Worm (Caenorhabditis elegans) whole organism, L1 larva: ENCODE results near the gene act-3.
A peak's percentile ranks its signal among the peaks of the same experiment; 100 is the strongest.

Experiments used
- alr-1 ChIP-seq: fragments of 200-800 bp; sonication (Bioruptor generic); optimal IDR thresholded peaks from 2 replicates; lab custom pipeline; 2018; ENCODE audit warnings: borderline replicate concordance, mild to moderate bottlenecking, missing genetic modification characterization, missing compliant biosample characterization
- aly-2 ChIP-seq: fragments of 150-350 bp; optimal IDR thresholded peaks from 2 replicates; lab custom pipeline; 2014; ENCODE audit warnings: missing biosample characterization, missing genetic modification characterization
- ceh-63 ChIP-seq: fragments of 200-800 bp; sonication (Bioruptor generic); optimal IDR thresholded peaks from 2 replicates; lab custom pipeline; 2018; ENCODE audit warnings: mild to moderate bottlenecking, missing genetic modification characterization, missing compliant biosample characterization
- ces-1 ChIP-seq: fragments of 150-350 bp; optimal IDR thresholded peaks from 2 replicates; lab custom pipeline; 2014; ENCODE audit warnings: missing biosample characterization, missing genetic modification reagents, missing genetic modification characterization
- dpl-1 ChIP-seq, 3 experiments: fragments of 150-350 bp in 2 of 3; sonication (generic microtip) in 1 of 3; optimal IDR thresholded peaks; 2 replicates each; lab custom pipeline; 2014 to 2017; ENCODE audit warnings: missing biosample characterization in 3 of 3, missing genetic modification characterization in 3 of 3, missing genetic modification reagents in 3 of 3
- dsc-1 ChIP-seq: sonication (generic microtip); optimal IDR thresholded peaks from 2 replicates; lab custom pipeline; 2016; ENCODE audit warnings: mild to moderate bottlenecking, missing genetic modification characterization, missing compliant biosample characterization
- efl-1 ChIP-seq, 4 experiments: fragments of 150-350 bp; optimal IDR thresholded peaks in 3 of 4; peaks in 1 of 4; 1 replicate in 1 of 4; 2 replicates in 3 of 4; lab custom pipeline; 2014; ENCODE audit warnings: missing biosample characterization in 2 of 4, missing genetic modification characterization in 2 of 4, missing genetic modification reagents in 2 of 4
- elt-2 ChIP-seq: sonication (generic microtip); optimal IDR thresholded peaks from 2 replicates; lab custom pipeline; 2016; ENCODE audit warnings: missing genetic modification characterization, mild to moderate bottlenecking, inconsistent platforms, missing compliant biosample characterization, missing genetic modification reagents
- fkh-4 ChIP-seq: sonication (generic microtip); optimal IDR thresholded peaks from 2 replicates; lab custom pipeline; 2016; ENCODE audit warnings: missing compliant biosample characterization, missing genetic modification characterization, borderline replicate concordance
- fkh-8 ChIP-seq: sonication (generic microtip); optimal IDR thresholded peaks from 2 replicates; lab custom pipeline; 2016; ENCODE audit warnings: mild to moderate bottlenecking, missing genetic modification characterization, missing compliant biosample characterization
- grh-1 ChIP-seq: fragments of 200-800 bp; sonication (Bioruptor generic); IDR thresholded peaks from 2 replicates; pipeline ENCODE4 v1.3.6; 2022; ENCODE audit warnings: missing genetic modification reagents, missing genetic modification characterization, missing compliant biosample characterization
- hlh-4 ChIP-seq: sonication (generic microtip); optimal IDR thresholded peaks from 2 replicates; lab custom pipeline; 2016; ENCODE audit warnings: mild to moderate bottlenecking, missing genetic modification characterization, missing compliant biosample characterization
- hpl-2 ChIP-seq: fragments of 150-350 bp; optimal IDR thresholded peaks from 2 replicates; lab custom pipeline; 2014; ENCODE audit warnings: missing biosample characterization, missing genetic modification reagents, missing genetic modification characterization
- jun-1 ChIP-seq: fragments of 150-350 bp; optimal IDR thresholded peaks from 2 replicates; lab custom pipeline; 2014; ENCODE audit warnings: missing biosample characterization, missing genetic modification reagents, missing genetic modification characterization
- lin-14 ChIP-seq: fragments of 200-800 bp; sonication (Bioruptor generic); optimal IDR thresholded peaks from 2 replicates; lab custom pipeline; 2018; ENCODE audit warnings: mild to moderate bottlenecking, missing genetic modification characterization, moderate library complexity, missing compliant biosample characterization
- lin-35 ChIP-seq, 2 experiments: fragments of 150-350 bp; optimal IDR thresholded peaks; 2 replicates each; lab custom pipeline; 2014; ENCODE audit warnings: missing biosample characterization in 2 of 2, missing genetic modification characterization in 2 of 2, missing genetic modification reagents in 2 of 2
- lin-39 ChIP-seq: fragments of 150-350 bp; optimal IDR thresholded peaks from 2 replicates; lab custom pipeline; 2014; ENCODE audit warnings: missing biosample characterization, missing genetic modification reagents, missing genetic modification characterization
- mab-9 ChIP-seq: fragments of 200-800 bp; sonication (Bioruptor generic); IDR thresholded peaks from 2 replicates; pipeline ENCODE4 v1.3.6; 2022; ENCODE audit warnings: missing genetic modification reagents, missing genetic modification characterization, missing compliant biosample characterization
- mdl-1 ChIP-seq, 2 experiments: fragments of 150-350 bp; optimal IDR thresholded peaks; 2 replicates each; lab custom pipeline; 2014 to 2017; ENCODE audit warnings: missing biosample characterization in 2 of 2, missing genetic modification characterization in 2 of 2, inconsistent platforms in 1 of 2
- mep-1 ChIP-seq: fragments of 150-350 bp; optimal IDR thresholded peaks from 2 replicates; lab custom pipeline; 2014; ENCODE audit warnings: missing biosample characterization, missing genetic modification characterization
- nhr-11 ChIP-seq: fragments of 150-350 bp; optimal IDR thresholded peaks from 2 replicates; lab custom pipeline; 2014; ENCODE audit warnings: missing biosample characterization, missing genetic modification characterization
- nhr-19 ChIP-seq: fragments of 200-800 bp; sonication (Bioruptor generic); conservative IDR thresholded peaks from 2 replicates; pipeline ENCODE4 v1.3.6; 2022; ENCODE audit warnings: missing genetic modification characterization, missing compliant biosample characterization
- nhr-20 ChIP-seq: sonication (generic microtip); optimal IDR thresholded peaks from 2 replicates; lab custom pipeline; 2016; ENCODE audit warnings: mild to moderate bottlenecking, missing genetic modification characterization, missing compliant biosample characterization
- nhr-28 ChIP-seq: fragments of 150-350 bp; optimal IDR thresholded peaks from 2 replicates; lab custom pipeline; 2014; ENCODE audit warnings: missing biosample characterization, missing genetic modification characterization
- nhr-47 ChIP-seq: sonication (generic microtip); optimal IDR thresholded peaks from 2 replicates; lab custom pipeline; 2016; ENCODE audit warnings: mild to moderate bottlenecking, missing genetic modification characterization, moderate library complexity, missing compliant biosample characterization
- nhr-71 ChIP-seq: sonication (generic microtip); optimal IDR thresholded peaks from 2 replicates; lab custom pipeline; 2016; ENCODE audit warnings: mild to moderate bottlenecking, missing genetic modification characterization, moderate library complexity, missing compliant biosample characterization
- nhr-76 ChIP-seq: sonication (generic microtip); optimal IDR thresholded peaks from 2 replicates; lab custom pipeline; 2017; ENCODE audit warnings: missing biosample characterization, missing genetic modification characterization
- nhr-77 ChIP-seq: fragments of 150-350 bp; optimal IDR thresholded peaks from 2 replicates; lab custom pipeline; 2014; ENCODE audit warnings: missing biosample characterization, missing genetic modification characterization
- nhr-85 ChIP-seq: sonication (generic microtip); peaks from one replicate; lab custom pipeline; 2016; ENCODE audit warnings: missing genetic modification characterization, inconsistent platforms, missing compliant biosample characterization
- nhr-90 ChIP-seq: sonication (generic microtip); optimal IDR thresholded peaks from 2 replicates; lab custom pipeline; 2016; ENCODE audit warnings: mild to moderate bottlenecking, missing genetic modification characterization, missing compliant biosample characterization; ENCODE audit not compliant: poor library complexity
- pag-3 ChIP-seq: sonication (generic microtip); optimal IDR thresholded peaks from 2 replicates; lab custom pipeline; 2017; ENCODE audit warnings: missing genetic modification characterization, mild to moderate bottlenecking, missing compliant biosample characterization, antibody characterized with exemption, borderline replicate concordance; ENCODE audit not compliant: insufficient read depth
- pax-3 ChIP-seq: fragments of 200-800 bp; sonication (Bioruptor generic); optimal IDR thresholded peaks from 2 replicates; lab custom pipeline; 2018; ENCODE audit warnings: mild to moderate bottlenecking, missing genetic modification characterization, moderate library complexity, missing compliant biosample characterization
- pqm-1 ChIP-seq: sonication (generic microtip); optimal IDR thresholded peaks from 3 replicates; lab custom pipeline; 2017; ENCODE audit warnings: missing biosample characterization, missing genetic modification characterization
- rnt-1 ChIP-seq: sonication (generic microtip); optimal IDR thresholded peaks from 2 replicates; lab custom pipeline; 2016; ENCODE audit warnings: mild to moderate bottlenecking, missing genetic modification characterization, moderate library complexity, missing compliant biosample characterization
- skn-1 ChIP-seq: fragments of 150-350 bp; optimal IDR thresholded peaks from 2 replicates; lab custom pipeline; 2014; ENCODE audit warnings: missing biosample characterization, missing genetic modification characterization
- snpc-4 ChIP-seq: fragments of 150-350 bp; optimal IDR thresholded peaks from 2 replicates; lab custom pipeline; 2014; ENCODE audit warnings: missing biosample characterization, missing genetic modification characterization
- snu-23 ChIP-seq: sonication (generic microtip); optimal IDR thresholded peaks from 2 replicates; lab custom pipeline; 2016; ENCODE audit warnings: missing genetic modification characterization, missing compliant biosample characterization
- sox-4 ChIP-seq: sonication (generic microtip); optimal IDR thresholded peaks from 2 replicates; lab custom pipeline; 2016; ENCODE audit warnings: missing genetic modification characterization, missing compliant biosample characterization
- swsn-7 ChIP-seq: sonication (generic microtip); optimal IDR thresholded peaks from 2 replicates; lab custom pipeline; 2016; ENCODE audit warnings: missing genetic modification characterization, missing compliant biosample characterization
- tbx-2 ChIP-seq: sonication (generic microtip); optimal IDR thresholded peaks from 2 replicates; lab custom pipeline; 2016; ENCODE audit warnings: missing genetic modification characterization, missing compliant biosample characterization
- unc-130 ChIP-seq: fragments of 150-350 bp; optimal IDR thresholded peaks from 2 replicates; lab custom pipeline; 2017; ENCODE audit warnings: missing biosample characterization, missing genetic modification characterization, inconsistent platforms
- unc-30 ChIP-seq: sonication (generic microtip); optimal IDR thresholded peaks from 2 replicates; lab custom pipeline; 2017; ENCODE audit warnings: missing biosample characterization, missing genetic modification characterization
- unc-86 ChIP-seq: sonication (generic microtip); optimal IDR thresholded peaks from 2 replicates; lab custom pipeline; 2016; ENCODE audit warnings: missing genetic modification characterization, missing compliant biosample characterization
- xbp-1 ChIP-seq: sonication (generic microtip); optimal IDR thresholded peaks from 2 replicates; lab custom pipeline; 2016; ENCODE audit warnings: missing genetic modification characterization, missing compliant biosample characterization
- zip-4 ChIP-seq: fragments of 200-800 bp; sonication (Bioruptor generic); optimal IDR thresholded peaks from 2 replicates; lab custom pipeline; 2018; ENCODE audit warnings: mild to moderate bottlenecking, missing genetic modification characterization, moderate library complexity, missing compliant biosample characterization
- ztf-11 ChIP-seq, 2 experiments: sonication (generic microtip); optimal IDR thresholded peaks; 2 replicates each; lab custom pipeline; 2016 to 2017; ENCODE audit warnings: missing genetic modification characterization in 2 of 2, missing biosample characterization in 1 of 2, missing compliant biosample characterization in 1 of 2

The act-3 gene

ce11 chrV:11082475-11082874 lies 8.2 kb upstream of the act-3 start (continued):
- peak; percentile 25 to 39 for TF ChIP-seq efl-1 (optimal IDR thresholded peaks at IDR 0.05; lab: Kevin White, UChicago)
- TF ChIP-seq efl-1 (GFP tag; optimal IDR thresholded peaks at IDR 0.05 in 1 of 2; lab: Kevin White, UChicago), result peak in 1 of 2 experiments; percentile 81
- TF ChIP-seq xbp-1, result peak; percentile 37
- TF ChIP-seq snu-23 (GFP tag; lab: Kevin White, UChicago), result peak; percentile 76
- TF ChIP-seq hpl-2, result no peak
- TF ChIP-seq skn-1 (tag; lab: Kevin White, UChicago), result no peak
- TF ChIP-seq aly-2 (tag; lab: Kevin White, UChicago), result peak; percentile 96
- peak; percentile 58 for TF ChIP-seq tbx-2 (tag; lab: Kevin White, UChicago)
- TF ChIP-seq lin-39 (tag; lab: Kevin White, UChicago), result peak; percentile 23
- TF ChIP-seq nhr-85 (tag; lab: Kevin White, UChicago), result no peak
- TF ChIP-seq dsc-1 (tag; lab: Kevin White, UChicago), result peak; percentile 67
- TF ChIP-seq fkh-8, result no peak
- TF ChIP-seq swsn-7 (tag; lab: Kevin White, UChicago), result peak; percentile 68
- peak; percentile 88 for TF ChIP-seq rnt-1 (tag; lab: Kevin White, UChicago)
- no peak for TF ChIP-seq jun-1 (tag; lab: Kevin White, UChicago)
- peak; percentile 81 for TF ChIP-seq nhr-11
- TF ChIP-seq grh-1 (GFP tag; lab: Robert Waterston, UW), result no peak
- TF ChIP-seq, all 84 proteins: peak for 31

ce11 chrV:11080345-11081102 lies 6.2 kb upstream of the act-3 start, which contains the start of gene act-1:
act-1 (plus strand) TSS chrV:11081052.
- TF ChIP-seq lin-35 (GFP tag; optimal IDR thresholded peaks at IDR 0.05; lab: Kevin White, UChicago) (peak in 1 of 2 experiments; percentile 3), nhr-19 (GFP tag; lab: Robert Waterston, UW) (peak; percentile 79), nhr-11 (peak; percentile 61), efl-1 (optimal IDR thresholded peaks at IDR 0.05; lab: Kevin White, UChicago) (peak in 1 of 2 experiments; percentile 18), efl-1 (GFP tag; optimal IDR thresholded peaks at IDR 0.05 in 1 of 2; lab: Kevin White, UChicago) (peak in 1 of 2 experiments; percentile 71), elt-2 (tag; lab: Kevin White, UChicago) (peak; percentile 86), unc-30 (tag; lab: Kevin White, UChicago) (no peak), fkh-8 (no peak), nhr-71 (peak; percentile 85), mdl-1 (tag; optimal IDR thresholded peaks at IDR 0.05; lab: Kevin White, UChicago) (peak in 1 of 2 experiments; percentile 12), nhr-20 (tag; lab: Kevin White, UChicago) (peak; percentile 55), alr-1 (tag; lab: Kevin White, UChicago) (no peak), nhr-90 (no peak), rnt-1 (tag; lab: Kevin White, UChicago) (peak; percentile 77), pqm-1 (tag; lab: Kevin White, UChicago) (peak; percentile 65), pag-3 (peak; percentile 35), sox-4 (no peak), unc-86 (tag; lab: Kevin White, UChicago) (no peak), lin-14 (GFP tag; lab: Kevin White, UChicago) (peak; percentile 67), unc-130 (tag; lab: Kevin White, UChicago) (peak; percentile 19), snpc-4 (tag; lab: Kevin White, UChicago) (no peak), nhr-76 (no peak), snu-23 (GFP tag; lab: Kevin White, UChicago) (peak; percentile 38), grh-1 (GFP tag; lab: Robert Waterston, UW) (no peak), pax-3 (tag; lab: Kevin White, UChicago) (no peak), swsn-7 (tag; lab: Kevin White, UChicago) (peak; percentile 48), tbx-2 (tag; lab: Kevin White, UChicago) (peak; percentile 21), ceh-63 (GFP tag; lab: Kevin White, UChicago) (no peak), nhr-28 (tag; lab: Kevin White, UChicago) (no peak), nhr-47 (tag; lab: Kevin White, UChicago) (peak; percentile 21), mep-1 (tag; lab: Kevin White, UChicago) (no peak), mab-9 (GFP tag; lab: Robert Waterston, UW) (no peak), skn-1 (tag; lab: Kevin White, UChicago) (no peak), dpl-1 (GFP tag; optimal IDR thresholded peaks at IDR 0.05; lab: Kevin White, UChicago) (no peak), fkh-4 (tag; lab: Kevin White, UChicago) (peak; percentile 44), hlh-4 (tag; lab: Kevin White, UChicago) (no peak), zip-4 (GFP tag; lab: Kevin White, UChicago) (peak; percentile 14), ztf-11 (tag; optimal IDR thresholded peaks at IDR 0.05; lab: Kevin White, UChicago) (no peak), ces-1 (GFP tag; lab: Kevin White, UChicago) (no peak), nhr-77 (tag; lab: Kevin White, UChicago) (peak; percentile 50)
